Fruit fly (Drosophila melanogaster) whole organism: ENCODE data around the gene CAH4.

Experiments
- Dll ChIP-seq: fragments of >200 bp; optimal IDR thresholded peaks from 2 replicates; lab custom pipeline; 2017
- pan ChIP-seq: fragments of >200 bp; optimal IDR thresholded peaks from 2 replicates; lab custom pipeline; 2017

- TF ChIP-seq pan (lab: Kevin White, UChicago) = no peak
- no peak for TF ChIP-seq Dll (lab: Kevin White, UChicago)
Measured at dm6 chr3R:24864719-24865400, 7.5 kb upstream of the CAH4 start, which contains the start of the genes Srg1 and Elal.
